Fruit fly (Drosophila melanogaster) whole organism, embryonic: Measurements from ENCODE around the gene mRpS11.
A peak's percentile ranks its signal among the peaks of the same experiment; 100 is the strongest.

Experiments used
- Aef1 ChIP-seq: fragments of 200-800 bp; sonication (Bioruptor generic); IDR thresholded peaks from 3 replicates; pipeline ENCODE4 v1.3.6; 2022; ENCODE audit warnings: missing biosample characterization, missing genetic modification characterization
- CG10267 ChIP-seq: fragments of 200-800 bp; sonication (Bioruptor generic); optimal IDR thresholded peaks from 2 replicates; lab custom pipeline; 2018; ENCODE audit warnings: missing biosample characterization, mild to moderate bottlenecking, missing genetic modification characterization, moderate library complexity
- CG10543 ChIP-seq: fragments of 200-800 bp; sonication (Bioruptor generic); optimal IDR thresholded peaks from 3 replicates; lab custom pipeline; 2017; ENCODE audit warnings: missing biosample characterization, mild to moderate bottlenecking, missing genetic modification characterization, moderate library complexity
- CG10979 ChIP-seq: fragments of 200-800 bp; sonication (Bioruptor generic); optimal IDR thresholded peaks from 2 replicates; lab custom pipeline; 2018; ENCODE audit warnings: missing biosample characterization, mild to moderate bottlenecking, missing genetic modification characterization, moderate library complexity
- CG11398 ChIP-seq: fragments of 200-800 bp; sonication (Bioruptor generic); optimal IDR thresholded peaks from 2 replicates; lab custom pipeline; 2016; ENCODE audit warnings: missing biosample characterization, missing genetic modification characterization
- CG12104 ChIP-seq: fragments of 200-800 bp; sonication (Bioruptor generic); optimal IDR thresholded peaks from 3 replicates; lab custom pipeline; 2016; ENCODE audit warnings: missing biosample characterization, missing genetic modification characterization
- CG12769 ChIP-seq: fragments of 200-800 bp; sonication (Bioruptor generic); optimal IDR thresholded peaks from 2 replicates; lab custom pipeline; 2019; ENCODE audit warnings: missing biosample characterization, mild to moderate bottlenecking, missing genetic modification characterization, moderate library complexity
- CG15479 ChIP-seq: fragments of 200-800 bp; sonication (Bioruptor generic); optimal IDR thresholded peaks from 3 replicates; lab custom pipeline; 2019; ENCODE audit warnings: missing biosample characterization, mild to moderate bottlenecking, missing genetic modification characterization, moderate library complexity
- CG1647 ChIP-seq: fragments of 200-800 bp; sonication (Bioruptor generic); optimal IDR thresholded peaks from 3 replicates; lab custom pipeline; 2016; ENCODE audit warnings: missing biosample characterization, missing genetic modification characterization
- CG18599 ChIP-seq: fragments of 200-800 bp; sonication (Bioruptor generic); optimal IDR thresholded peaks from 3 replicates; lab custom pipeline; 2017; ENCODE audit warnings: missing biosample characterization, missing genetic modification characterization, mild to moderate bottlenecking, moderate library complexity, missing genetic modification reagents
- CG2875 ChIP-seq: fragments of 200-800 bp; sonication (Bioruptor generic); optimal IDR thresholded peaks from 2 replicates; lab custom pipeline; 2017; ENCODE audit warnings: missing biosample characterization, mild to moderate bottlenecking, missing genetic modification characterization, missing genetic modification reagents
- CG4282 ChIP-seq: fragments of 200-800 bp; sonication (Bioruptor generic); optimal IDR thresholded peaks from 2 replicates; lab custom pipeline; 2016; ENCODE audit warnings: missing biosample characterization, missing genetic modification characterization
- CG4707 ChIP-seq: fragments of 200-800 bp; sonication (Bioruptor generic); optimal IDR thresholded peaks from 2 replicates; lab custom pipeline; 2018; ENCODE audit warnings: missing biosample characterization, mild to moderate bottlenecking, missing genetic modification characterization, moderate library complexity
- CG6254 ChIP-seq: fragments of 200-800 bp; sonication (Bioruptor generic); optimal IDR thresholded peaks from 3 replicates; lab custom pipeline; 2017; ENCODE audit warnings: mild to moderate bottlenecking, missing biosample characterization, missing genetic modification reagents, missing genetic modification characterization
- CG6654 ChIP-seq: fragments of 200-800 bp; sonication (Bioruptor generic); optimal IDR thresholded peaks from 2 replicates; lab custom pipeline; 2017; ENCODE audit warnings: missing biosample characterization, mild to moderate bottlenecking, missing genetic modification characterization
- CG7372 ChIP-seq: fragments of 200-800 bp; sonication (Bioruptor generic); IDR thresholded peaks from 2 replicates; pipeline ENCODE4 v1.3.6; 2022; ENCODE audit warnings: missing biosample characterization, missing genetic modification characterization
- CG8924 ChIP-seq: fragments of 200-800 bp; optimal IDR thresholded peaks from 3 replicates; lab custom pipeline; 2019; ENCODE audit warnings: missing biosample characterization, mild to moderate bottlenecking, missing genetic modification characterization, moderate library complexity
- D ChIP-seq, 2 experiments: fragments of 200-800 bp in 1 of 2; fragments of >200 bp in 1 of 2; sonication (Bioruptor generic) in 1 of 2; optimal IDR thresholded peaks; 2 replicates in 1 of 2; 3 replicates in 1 of 2; lab custom pipeline; 2017; ENCODE audit warnings: mild to moderate bottlenecking in 1 of 2, missing biosample characterization in 1 of 2, missing genetic modification characterization in 1 of 2, missing genetic modification reagents in 1 of 2
- D19B ChIP-seq: fragments of 200-800 bp; sonication (Bioruptor generic); optimal IDR thresholded peaks from 2 replicates; lab custom pipeline; 2017; ENCODE audit warnings: missing biosample characterization, mild to moderate bottlenecking, missing genetic modification characterization
- Deaf1 ChIP-seq: fragments of 200-800 bp; optimal IDR thresholded peaks from 3 replicates; lab custom pipeline; 2019; ENCODE audit warnings: missing biosample characterization, mild to moderate bottlenecking, missing genetic modification characterization, moderate library complexity
- Doc2 ChIP-seq: fragments of 200-800 bp; sonication (Bioruptor generic); IDR thresholded peaks from 2 replicates; pipeline ENCODE4 v1.3.6; 2022; ENCODE audit warnings: missing biosample characterization, missing genetic modification characterization
- Lpt ChIP-seq: fragments of >200 bp; optimal IDR thresholded peaks from 2 replicates; lab custom pipeline; 2018; ENCODE audit warnings: missing biosample characterization, missing genetic modification characterization
- NFAT ChIP-seq: fragments of 200-800 bp; sonication (Bioruptor generic); IDR thresholded peaks from 2 replicates; pipeline ENCODE4 v1.3.6; 2022; ENCODE audit warnings: missing biosample characterization, missing genetic modification characterization
- Sox102F ChIP-seq: fragments of 200-800 bp; sonication (Bioruptor generic); optimal IDR thresholded peaks from 2 replicates; lab custom pipeline; 2018; ENCODE audit warnings: missing biosample characterization, mild to moderate bottlenecking, missing genetic modification characterization, moderate library complexity
- Sry-β ChIP-seq: fragments of 200-800 bp; sonication (Bioruptor generic); optimal IDR thresholded peaks from 2 replicates; lab custom pipeline; 2018; ENCODE audit warnings: missing biosample characterization, mild to moderate bottlenecking, missing genetic modification characterization, moderate library complexity
- Taf1 ChIP-seq: fragments of 200-800 bp; sonication (Bioruptor generic); IDR thresholded peaks from 2 replicates; pipeline ENCODE4 v1.3.6; 2022; ENCODE audit warnings: missing biosample characterization, missing genetic modification characterization
- bab2 ChIP-seq: fragments of 200-800 bp; sonication (Bioruptor generic); optimal IDR thresholded peaks from 2 replicates; lab custom pipeline; 2016; ENCODE audit warnings: missing biosample characterization, missing genetic modification characterization
- bbx ChIP-seq: fragments of 200-800 bp; sonication (Bioruptor generic); IDR thresholded peaks from 2 replicates; pipeline ENCODE4 v1.3.6; 2022; ENCODE audit warnings: missing biosample characterization, missing genetic modification characterization; ENCODE audit not compliant: partially characterized antibody
- btn ChIP-seq: fragments of 200-800 bp; sonication (Bioruptor generic); optimal IDR thresholded peaks from 2 replicates; lab custom pipeline; 2016; ENCODE audit warnings: missing biosample characterization, missing genetic modification characterization
- chif ChIP-seq, 2 experiments: fragments of 200-800 bp; sonication (Bioruptor generic); optimal IDR thresholded peaks; 3 replicates each; lab custom pipeline; 2016; ENCODE audit warnings: missing biosample characterization in 2 of 2, missing genetic modification characterization in 2 of 2
- dan ChIP-seq: fragments of 200-800 bp; sonication (Bioruptor generic); IDR thresholded peaks from 2 replicates; pipeline ENCODE4 v1.3.6; 2022; ENCODE audit warnings: missing biosample characterization, missing genetic modification characterization
- dati ChIP-seq: fragments of 200-800 bp; sonication (Bioruptor generic); IDR thresholded peaks from 2 replicates; pipeline ENCODE4 v1.3.6; 2022; ENCODE audit warnings: missing biosample characterization, missing genetic modification characterization
- dimm ChIP-seq: fragments of 200-800 bp; sonication (Bioruptor generic); IDR thresholded peaks from 2 replicates; pipeline ENCODE4 v1.3.6; 2022; ENCODE audit warnings: missing biosample characterization, missing genetic modification characterization
- esg ChIP-seq: fragments of 200-800 bp; sonication (Bioruptor generic); conservative IDR thresholded peaks from 2 replicates; pipeline ENCODE4 v1.3.6; 2022; ENCODE audit warnings: missing biosample characterization, missing genetic modification characterization
- gcm2 ChIP-seq: fragments of 200-800 bp; sonication (Bioruptor generic); optimal IDR thresholded peaks from 2 replicates; lab custom pipeline; 2016; ENCODE audit warnings: missing biosample characterization, missing genetic modification characterization
- gro ChIP-seq: fragments of 200-800 bp; sonication (Bioruptor generic); optimal IDR thresholded peaks from 2 replicates; lab custom pipeline; 2016; ENCODE audit warnings: missing biosample characterization, missing genetic modification characterization
- mirr ChIP-seq: fragments of 200-800 bp; sonication (Bioruptor generic); optimal IDR thresholded peaks from 3 replicates; lab custom pipeline; 2018; ENCODE audit warnings: missing biosample characterization, mild to moderate bottlenecking, missing genetic modification characterization
- nom ChIP-seq: fragments of 200-800 bp; sonication (Bioruptor generic); optimal IDR thresholded peaks from 2 replicates; lab custom pipeline; 2017; ENCODE audit warnings: missing biosample characterization, missing genetic modification characterization, mild to moderate bottlenecking, moderate library complexity, missing genetic modification reagents
- pfk ChIP-seq: fragments of 200-800 bp; sonication (Bioruptor generic); optimal IDR thresholded peaks from 2 replicates; lab custom pipeline; 2018; ENCODE audit warnings: missing biosample characterization, mild to moderate bottlenecking, missing genetic modification characterization, moderate library complexity
- tna ChIP-seq: fragments of 200-800 bp; sonication (Bioruptor generic); IDR thresholded peaks from 2 replicates; pipeline ENCODE4 v1.3.6; 2022; ENCODE audit warnings: missing biosample characterization, missing genetic modification characterization; ENCODE audit not compliant: partially characterized antibody
- ttk ChIP-seq: fragments of 200-800 bp; sonication (Bioruptor generic); IDR thresholded peaks from 2 replicates; pipeline ENCODE4 v2.1.2; 2022; ENCODE audit warnings: missing biosample characterization, missing genetic modification characterization
- tup ChIP-seq: fragments of 200-800 bp; sonication (Bioruptor generic); optimal IDR thresholded peaks from 2 replicates; lab custom pipeline; 2016; ENCODE audit warnings: missing biosample characterization, mild to moderate bottlenecking, missing genetic modification characterization, moderate library complexity
- tx ChIP-seq: fragments of 200-800 bp; sonication (Bioruptor generic); optimal IDR thresholded peaks from 2 replicates; lab custom pipeline; 2016; ENCODE audit warnings: missing biosample characterization, missing genetic modification characterization
- vnd ChIP-seq: fragments of 200-800 bp; sonication (Bioruptor generic); IDR thresholded peaks from 3 replicates; pipeline ENCODE4 v1.3.6; 2022; ENCODE audit warnings: missing biosample characterization, missing genetic modification characterization; ENCODE audit not compliant: partially characterized antibody
- zen2 ChIP-seq: fragments of 200-800 bp; sonication (Bioruptor generic); IDR thresholded peaks from 3 replicates; pipeline ENCODE4 v1.3.6; 2022; ENCODE audit warnings: missing biosample characterization, missing genetic modification characterization; ENCODE audit not compliant: partially characterized antibody
- zf30C ChIP-seq: fragments of 200-800 bp; sonication (Bioruptor generic); optimal IDR thresholded peaks from 3 replicates; lab custom pipeline; 2018; ENCODE audit warnings: missing biosample characterization, mild to moderate bottlenecking, missing genetic modification characterization

Gene mRpS11

dm6 chr3R:17079859-17080255 is 7.3 kb downstream of the mRpS11 start, which contains the start of the genes Keap1 and kuk (continued):
- no peak for TF ChIP-seq dan (GFP tag; lab: Robert Waterston, UW)
- no peak for TF ChIP-seq CG6254 (GFP tag; lab: Kevin White, UChicago)
- TF ChIP-seq vnd (GFP tag; lab: Robert Waterston, UW): peak; percentile 70

dm6 chr3R:17080666-17081358 is 8.3 kb downstream of the mRpS11 start:
- TF ChIP-seq mirr: peak; percentile 8
- TF ChIP-seq nom (GFP tag; lab: Kevin White, UChicago): peak; percentile 90
- peak; percentile 97 for TF ChIP-seq CG10979 (tag; lab: Kevin White, UChicago)
- peak; percentile 69 for TF ChIP-seq CG4282 (GFP tag; lab: Kevin White, UChicago)
- TF ChIP-seq NFAT (GFP tag; lab: Robert Waterston, UW): peak; percentile 85
- peak; percentile 82; the same call in 1 of the 2 replicates for TF ChIP-seq Taf1 (GFP tag; lab: Robert Waterston, UW)
- TF ChIP-seq zen2: no peak
- TF ChIP-seq Sox102F (GFP tag; lab: Kevin White, UChicago): peak; percentile 96
- peak; percentile 73 for TF ChIP-seq dati (GFP tag; lab: Robert Waterston, UW)
- TF ChIP-seq bab2 (GFP tag; lab: Kevin White, UChicago): peak; percentile 88
- no peak for TF ChIP-seq pfk (GFP tag; lab: Kevin White, UChicago)
- peak; percentile 96 for TF ChIP-seq CG8924
- TF ChIP-seq CG18599 (GFP tag; lab: Kevin White, UChicago): peak; percentile 95
- peak; percentile 86 for TF ChIP-seq tup (GFP tag; lab: Kevin White, UChicago)
- TF ChIP-seq D19B (GFP tag; lab: Kevin White, UChicago): peak; percentile 88
- peak; percentile 91 for TF ChIP-seq esg
- TF ChIP-seq D (optimal IDR thresholded peaks at IDR 0.05; lab: Kevin White, UChicago): no peak
- peak; percentile 95 for TF ChIP-seq D (GFP tag; optimal IDR thresholded peaks at IDR 0.05; lab: Kevin White, UChicago)
- TF ChIP-seq CG4707: peak; percentile 85
- peak; percentile 80 for TF ChIP-seq CG11398 (GFP tag; lab: Kevin White, UChicago)
- TF ChIP-seq CG15479 (GFP tag; lab: Kevin White, UChicago): no peak
- peak; percentile 89 to 93 for TF ChIP-seq chif (GFP tag; optimal IDR thresholded peaks at IDR 0.05; lab: Kevin White, UChicago)
- peak; percentile 97 for TF ChIP-seq CG2875 (GFP tag; lab: Kevin White, UChicago)
- TF ChIP-seq ttk (GFP tag; lab: Robert Waterston, UW): peak; percentile 86
- TF ChIP-seq CG6654 (GFP tag; lab: Kevin White, UChicago): peak; percentile 85
- peak; percentile 90 for TF ChIP-seq CG12769
- peak; percentile 56; the same call in 1 of the 2 replicates for TF ChIP-seq Doc2
- TF ChIP-seq CG12104: peak; percentile 94
- no peak for TF ChIP-seq Lpt (GFP tag; lab: Kevin White, UChicago)
- peak; percentile 88 for TF ChIP-seq CG7372
- peak; percentile 90 for TF ChIP-seq CG10267 (tag; lab: Kevin White, UChicago)
- TF ChIP-seq zf30C (GFP tag; lab: Kevin White, UChicago): no peak
- peak; percentile 77 for TF ChIP-seq tx (GFP tag; lab: Kevin White, UChicago)
- peak; percentile 85 for TF ChIP-seq gro (GFP tag; lab: Kevin White, UChicago)
- 0 out of 2 replicates have a peak, but pooled peaks have one; percentile 72 for TF ChIP-seq dimm (GFP tag; lab: Robert Waterston, UW)
- peak; percentile 87 for TF ChIP-seq CG10543 (GFP tag; lab: Kevin White, UChicago)
- TF ChIP-seq CG1647 (GFP tag; lab: Kevin White, UChicago): peak; percentile 73
- peak; percentile 84 for TF ChIP-seq gcm2 (GFP tag; lab: Kevin White, UChicago)
- TF ChIP-seq Deaf1: peak; percentile 80
- peak; percentile 90 for TF ChIP-seq Aef1
- TF ChIP-seq tna: no peak
- no peak for TF ChIP-seq bbx (GFP tag; lab: Robert Waterston, UW)
- peak; percentile 71 for TF ChIP-seq btn (GFP tag; lab: Kevin White, UChicago)
- TF ChIP-seq Sry-β (GFP tag; lab: Kevin White, UChicago): peak; percentile 53
